Fruit fly (Drosophila melanogaster) Kc167 (cell line): Measurements from ENCODE around the gene ND-39.

Source experiments
- Myc ChIP-seq: fragments of >200 bp; optimal IDR thresholded peaks from 2 replicates; lab custom pipeline; 2017; ENCODE audit warnings: missing external identifiers
- h ChIP-seq: fragments of >200 bp; optimal IDR thresholded peaks from 3 replicates; lab custom pipeline; 2018; ENCODE audit warnings: missing external identifiers
- insv ChIP-seq: fragments of >200 bp; optimal IDR thresholded peaks from 3 replicates; lab custom pipeline; 2018; ENCODE audit warnings: missing external identifiers
- psq ChIP-seq: fragments of >200 bp; optimal IDR thresholded peaks from 2 replicates; lab custom pipeline; 2017; ENCODE audit warnings: missing external identifiers

- TF ChIP-seq Myc (no peak), h (lab: Kevin White, UChicago) (no peak), insv (lab: Kevin White, UChicago) (no peak), psq (lab: Kevin White, UChicago) (no peak)
Observed at dm6 chr3L:20529918-20530317, 38.0 kb downstream of the ND-39 start.
